Fruit fly (Drosophila melanogaster): ENCODE measurements around the gene CG17193.
A peak's percentile ranks its signal among the peaks of the same experiment; 100 is the strongest.

The CG17193 gene

dm6 chr3R:19998418-19998817, 57.5 kb downstream of the CG17193 start (continued):
- TF ChIP-seq CG17359 (tag; optimal IDR thresholded peaks at IDR 0.05) (peak; percentile 85), CG3726 (GFP tag; IDR thresholded peaks at IDR 0.05) (peak; percentile 69; the same call in 2 of the 3 replicates), pnt (GFP tag; optimal IDR thresholded peaks at IDR 0.05) (peak; percentile 84), fd96Cb (tag; optimal IDR thresholded peaks at IDR 0.05) (peak; percentile 86), Sox102F (GFP tag; optimal IDR thresholded peaks at IDR 0.05) (peak; percentile 88), CG2129 (GFP tag; IDR thresholded peaks at IDR 0.05; ENCODE audit: partially characterized antibody) (no peak), slp2 (GFP tag; optimal IDR thresholded peaks at IDR 0.05) (peak; percentile 70), Dfd (GFP tag; optimal IDR thresholded peaks at IDR 0.05) (no peak), CG12299 (tag; optimal IDR thresholded peaks at IDR 0.05) (peak; percentile 43), Camta (GFP tag; optimal IDR thresholded peaks at IDR 0.05) (peak; percentile 60), CG4282 (GFP tag; optimal IDR thresholded peaks at IDR 0.05) (peak; percentile 7), CG12942 (GFP tag; optimal IDR thresholded peaks at IDR 0.05) (peak; percentile 59), Oaz (GFP tag; IDR thresholded peaks at IDR 0.05) (0 out of 2 replicates have a peak, but pooled peaks have one; percentile 41), sna (GFP tag; IDR thresholded peaks at IDR 0.05; ENCODE audit: partially characterized antibody) (no peak), CG9437 (GFP tag; optimal IDR thresholded peaks at IDR 0.05) (peak; percentile 46), knrl (GFP tag; IDR thresholded peaks at IDR 0.05; ENCODE audit: partially characterized antibody) (no peak), D (optimal IDR thresholded peaks at IDR 0.05) (no peak), D (GFP tag; optimal IDR thresholded peaks at IDR 0.05) (peak; percentile 80), Dbx (GFP tag; IDR thresholded peaks at IDR 0.05) (0 out of 3 replicates have a peak, but pooled peaks have one; percentile 21), CG7839 (tag; optimal IDR thresholded peaks at IDR 0.05) (peak; percentile 75), CG18476 (GFP tag; optimal IDR thresholded peaks at IDR 0.05) (peak; percentile 19), chm (GFP tag; IDR thresholded peaks at IDR 0.05) (peak; percentile 85), CG2875 (GFP tag; optimal IDR thresholded peaks at IDR 0.05) (peak; percentile 75), emc (GFP tag; optimal IDR thresholded peaks at IDR 0.05) (no peak), CG2889 (GFP tag; IDR thresholded peaks at IDR 0.05) (no peak), Side (GFP tag; optimal IDR thresholded peaks at IDR 0.05) (peak; percentile 74), yki (optimal IDR thresholded peaks at IDR 0.05) (no peak), ind (GFP tag; optimal IDR thresholded peaks at IDR 0.05) (peak; percentile 73), Gug (GFP tag; IDR thresholded peaks at IDR 0.05) (peak; percentile 85; the same call in 3 of the 4 replicates), corto (GFP tag; optimal IDR thresholded peaks at IDR 0.05) (no peak), CG11560 (tag; IDR thresholded peaks at IDR 0.05) (no peak), Taf1 (GFP tag; IDR thresholded peaks at IDR 0.05) (0 out of 2 replicates have a peak, but pooled peaks have one; percentile 10), crol (GFP tag; IDR thresholded peaks at IDR 0.05) (peak; percentile 13; the same call in 1 of the 2 replicates), cad (GFP tag; optimal IDR thresholded peaks at IDR 0.05) (no peak), ab (GFP tag; optimal IDR thresholded peaks at IDR 0.05) (no peak), D19A (tag; optimal IDR thresholded peaks at IDR 0.05) (peak; percentile 65), slbo (GFP tag; IDR thresholded peaks at IDR 0.05) (peak; percentile 66), bbx (GFP tag; IDR thresholded peaks at IDR 0.05; ENCODE audit: partially characterized antibody) (no peak), Hr51 (GFP tag; optimal IDR thresholded peaks at IDR 0.05) (peak in 1 of 2 experiments; percentile 68), Chrac-16 (GFP tag; optimal IDR thresholded peaks at IDR 0.05) (peak; percentile 71), Ptx1 (GFP tag; IDR thresholded peaks at IDR 0.05) (peak; percentile 74), bowl (GFP tag; IDR thresholded peaks at IDR 0.05) (0 out of 2 replicates have a peak, but pooled peaks have one; percentile 26), CG7271 (tag; optimal IDR thresholded peaks at IDR 0.05) (no peak), CG8924 (tag; optimal IDR thresholded peaks at IDR 0.05) (peak; percentile 80), tll (GFP tag; optimal IDR thresholded peaks at IDR 0.05) (no peak), HLH54F (GFP tag; optimal IDR thresholded peaks at IDR 0.05) (peak; percentile 44), gcm2 (GFP tag; optimal IDR thresholded peaks at IDR 0.05) (no peak), Bdp1 (GFP tag; optimal IDR thresholded peaks at IDR 0.05) (peak; percentile 53), Sry-β (GFP tag; optimal IDR thresholded peaks at IDR 0.05) (peak; percentile 6), CG12391 (tag; optimal IDR thresholded peaks at IDR 0.05) (peak; percentile 77), CG12155 (GFP tag; optimal IDR thresholded peaks at IDR 0.05) (peak; percentile 52)

All from whole organism, embryonic.